Fruit fly (Drosophila melanogaster) whole organism, adult: Measurements from ENCODE around the gene CG6836.

ENCODE experiments used
- CG11617 ChIP-seq: fragments of 200-800 bp; sonication (Bioruptor generic); optimal IDR thresholded peaks from 2 replicates; lab custom pipeline; 2017; ENCODE audit warnings: mild to moderate bottlenecking, missing biosample characterization, missing genetic modification reagents, missing genetic modification characterization
- CG12768 ChIP-seq: fragments of 200-800 bp; sonication (Bioruptor generic); optimal IDR thresholded peaks from 2 replicates; lab custom pipeline; 2017; ENCODE audit warnings: missing biosample characterization, missing genetic modification characterization, mild to moderate bottlenecking, moderate library complexity, missing genetic modification reagents
- CG14711 ChIP-seq: fragments of 200-800 bp; sonication (Bioruptor generic); optimal IDR thresholded peaks from 2 replicates; lab custom pipeline; 2018; ENCODE audit warnings: missing biosample characterization, mild to moderate bottlenecking, missing genetic modification characterization, moderate library complexity
- CG1620 ChIP-seq: fragments of 200-800 bp; sonication (Bioruptor generic); optimal IDR thresholded peaks from 2 replicates; lab custom pipeline; 2016; ENCODE audit warnings: missing biosample characterization, missing genetic modification characterization
- CG33017 ChIP-seq: fragments of 200-800 bp; sonication (Bioruptor generic); optimal IDR thresholded peaks from 2 replicates; lab custom pipeline; 2018; ENCODE audit warnings: missing biosample characterization, mild to moderate bottlenecking, missing genetic modification characterization, moderate library complexity
- CG5204 ChIP-seq: fragments of 200-800 bp; sonication (Bioruptor generic); optimal IDR thresholded peaks from 2 replicates; lab custom pipeline; 2016; ENCODE audit warnings: missing biosample characterization, missing genetic modification characterization
- CG7045 ChIP-seq: fragments of 200-800 bp; sonication (Bioruptor generic); optimal IDR thresholded peaks from 2 replicates; lab custom pipeline; 2017; ENCODE audit warnings: missing biosample characterization, mild to moderate bottlenecking, missing genetic modification characterization
- CG7101 ChIP-seq: fragments of 200-800 bp; sonication (Bioruptor generic); optimal IDR thresholded peaks from 2 replicates; lab custom pipeline; 2018; ENCODE audit warnings: missing biosample characterization, mild to moderate bottlenecking, missing genetic modification characterization, moderate library complexity
- Clk ChIP-seq: fragments of 200-800 bp; sonication (Bioruptor generic); optimal IDR thresholded peaks from 2 replicates; lab custom pipeline; 2017; ENCODE audit warnings: missing biosample characterization, missing genetic modification characterization
- Crg-1 ChIP-seq: fragments of 200-800 bp; sonication (Bioruptor generic); optimal IDR thresholded peaks from 2 replicates; lab custom pipeline; 2016; ENCODE audit warnings: missing biosample characterization, missing genetic modification characterization
- Hr96 ChIP-seq: fragments of 200-800 bp; sonication (Bioruptor generic); optimal IDR thresholded peaks from 2 replicates; lab custom pipeline; 2016; ENCODE audit warnings: missing biosample characterization, missing genetic modification characterization
- Mnt ChIP-seq: fragments of 200-800 bp; sonication (Bioruptor generic); optimal IDR thresholded peaks from 2 replicates; lab custom pipeline; 2016; ENCODE audit warnings: missing biosample characterization, mild to moderate bottlenecking, missing genetic modification characterization
- bab1 ChIP-seq: fragments of 200-800 bp; sonication (Bioruptor generic); optimal IDR thresholded peaks from 3 replicates; lab custom pipeline; 2019; ENCODE audit warnings: missing biosample characterization, mild to moderate bottlenecking, missing genetic modification characterization, moderate library complexity
- cic ChIP-seq: fragments of 200-800 bp; sonication (Bioruptor generic); optimal IDR thresholded peaks from 2 replicates; lab custom pipeline; 2017; ENCODE audit warnings: missing biosample characterization, mild to moderate bottlenecking, missing genetic modification characterization, moderate library complexity
- cnc ChIP-seq, 2 experiments: fragments of >200 bp; optimal IDR thresholded peaks; 2 replicates each; lab custom pipeline; 2017
- kay ChIP-seq: fragments of 200-800 bp; sonication (Bioruptor generic); peaks from one replicate; lab custom pipeline; 2016; ENCODE audit warnings: missing biosample characterization, missing genetic modification characterization, borderline replicate concordance
- ovo ChIP-seq: fragments of 200-800 bp; sonication (Bioruptor generic); optimal IDR thresholded peaks from 2 replicates; lab custom pipeline; 2016; ENCODE audit warnings: missing biosample characterization, missing genetic modification characterization
- pad ChIP-seq: fragments of 200-800 bp; sonication (Bioruptor generic); optimal IDR thresholded peaks from 3 replicates; lab custom pipeline; 2017; ENCODE audit warnings: missing biosample characterization, missing genetic modification characterization, mild to moderate bottlenecking, moderate library complexity, missing genetic modification reagents
- tj ChIP-seq: fragments of 200-800 bp; sonication (Bioruptor generic); optimal IDR thresholded peaks from 3 replicates; lab custom pipeline; 2017; ENCODE audit warnings: missing biosample characterization, mild to moderate bottlenecking, missing genetic modification characterization, moderate library complexity
- toe ChIP-seq: fragments of 200-800 bp; sonication (Bioruptor generic); optimal IDR thresholded peaks from 2 replicates; lab custom pipeline; 2016; ENCODE audit warnings: missing biosample characterization, missing genetic modification characterization

CG6836 gene

DNA sequence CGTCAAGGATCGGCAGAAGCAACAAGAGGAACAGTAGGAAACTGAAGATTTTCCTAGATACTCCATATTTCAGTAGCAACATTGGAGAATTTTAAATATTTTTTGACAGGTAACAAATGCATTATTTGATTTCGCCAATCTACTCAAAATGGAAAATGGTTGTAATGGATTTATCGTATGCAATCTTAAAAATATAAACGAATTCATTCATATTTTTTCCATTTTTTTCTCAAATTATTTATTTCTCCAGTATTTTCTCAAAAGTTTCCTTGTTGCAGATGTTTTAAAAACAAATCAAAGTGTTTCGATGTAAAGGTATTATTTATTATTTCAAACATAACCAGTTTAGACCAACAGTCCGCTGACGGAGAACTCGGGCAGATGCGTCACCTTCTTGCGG lies 30.2 kb upstream of the CG6836 start, which contains the start of gene CG18223:
TSS of gene CG18223 (minus strand) at position 101 of the 400 bp plus-strand sequence.
- TF ChIP-seq CG5204 (GFP tag; lab: Kevin White, UChicago) (no peak), Hr96 (GFP tag; lab: Kevin White, UChicago) (no peak), kay (GFP tag; lab: Kevin White, UChicago) (no peak), CG14711 (tag; lab: Kevin White, UChicago) (no peak), pad (no peak), cnc (optimal IDR thresholded peaks at IDR 0.05; lab: Kevin White, UChicago) (no peak), Mnt (GFP tag; lab: Kevin White, UChicago) (no peak), CG11617 (GFP tag; lab: Kevin White, UChicago) (no peak), Clk (no peak), toe (GFP tag; lab: Kevin White, UChicago) (no peak), CG7101 (no peak), CG7045 (GFP tag; lab: Kevin White, UChicago) (no peak), bab1 (GFP tag; lab: Kevin White, UChicago) (no peak), CG12768 (GFP tag; lab: Kevin White, UChicago) (no peak), CG33017 (tag; lab: Kevin White, UChicago) (no peak), CG1620 (GFP tag; lab: Kevin White, UChicago) (no peak)

DNA sequence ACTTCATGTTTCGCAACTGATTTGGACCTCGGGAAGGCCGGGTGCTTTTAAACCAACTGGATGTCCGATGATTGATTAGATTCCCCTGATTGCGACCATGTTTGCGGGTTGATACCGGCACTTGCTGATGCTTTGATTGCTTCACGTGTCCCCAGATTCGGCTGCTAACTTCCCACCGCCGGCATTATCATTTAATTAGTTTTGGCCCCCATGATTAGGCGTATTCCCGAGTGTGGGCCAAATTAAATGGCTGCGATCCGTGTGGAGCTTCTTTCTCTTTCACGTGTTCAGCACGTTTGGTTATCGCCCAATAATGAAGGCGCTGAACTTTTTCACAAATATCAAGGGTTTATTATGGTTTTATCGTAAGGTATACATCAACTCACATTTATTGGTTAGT lies 28.3 kb upstream of the CG6836 start, which contains the start of gene CG3819:
TSS of gene CG3819 (minus strand) at position 23 of the 400 bp plus-strand sequence.
- no peak for TF ChIP-seq CG14711 (tag; lab: Kevin White, UChicago)
- no peak for TF ChIP-seq Mnt (GFP tag; lab: Kevin White, UChicago)
- TF ChIP-seq CG11617 (GFP tag; lab: Kevin White, UChicago) = no peak
- no peak for TF ChIP-seq ovo (GFP tag; lab: Kevin White, UChicago)
- no peak for TF ChIP-seq CG7101
- TF ChIP-seq bab1 (GFP tag; lab: Kevin White, UChicago) = no peak
- no peak for TF ChIP-seq CG1620 (GFP tag; lab: Kevin White, UChicago)
- no peak for TF ChIP-seq toe (GFP tag; lab: Kevin White, UChicago)

dm6 chr3L:18924790-18925189 lies 25.6 kb upstream of the CG6836 start, which contains the start of gene CG43049:
TSS of gene CG43049 (plus strand) at chr3L:18925090.
- TF ChIP-seq toe (GFP tag; lab: Kevin White, UChicago) (no peak), kay (GFP tag; lab: Kevin White, UChicago) (peak; percentile 52)

DNA sequence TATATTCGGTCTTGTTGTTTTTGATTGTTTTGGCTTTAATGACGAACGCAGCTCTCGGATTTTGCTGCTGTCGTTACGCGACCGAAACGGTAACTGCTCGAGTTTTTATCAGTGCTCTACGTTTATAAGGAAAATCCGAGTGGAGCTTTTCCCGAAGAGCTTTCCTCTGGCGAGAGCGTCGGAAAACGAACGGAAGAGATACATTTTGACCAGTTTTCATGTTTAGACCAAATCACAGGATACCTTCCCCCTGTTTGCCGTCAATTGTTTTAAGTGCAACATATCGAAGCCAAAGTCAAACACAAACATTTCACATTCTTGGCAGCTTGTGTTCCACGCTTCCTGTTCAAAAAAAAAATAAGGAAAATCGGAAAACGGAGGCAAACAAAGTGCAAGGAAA lies 4.5 kb upstream of the CG6836 start, which contains the start of gene CG32204:
TSS of gene CG32204 (minus strand) at position 101 of the 400 bp plus-strand sequence.
- TF ChIP-seq bab1 (GFP tag; lab: Kevin White, UChicago) = no peak
- no peak for TF ChIP-seq cic (GFP tag; lab: Kevin White, UChicago)
- no peak for TF ChIP-seq CG14711 (tag; lab: Kevin White, UChicago)
- no peak for TF ChIP-seq CG7101
- TF ChIP-seq CG12768 (GFP tag; lab: Kevin White, UChicago) = no peak
- TF ChIP-seq tj (GFP tag; lab: Kevin White, UChicago) = no peak
- TF ChIP-seq toe (GFP tag; lab: Kevin White, UChicago) = no peak
- TF ChIP-seq Hr96 (GFP tag; lab: Kevin White, UChicago) = no peak
- TF ChIP-seq Mnt (GFP tag; lab: Kevin White, UChicago) = no peak
- no peak for TF ChIP-seq ovo (GFP tag; lab: Kevin White, UChicago)
- no peak for TF ChIP-seq pad
- no peak for TF ChIP-seq CG11617 (GFP tag; lab: Kevin White, UChicago)
- TF ChIP-seq Clk = no peak
- no peak for TF ChIP-seq cnc (optimal IDR thresholded peaks at IDR 0.05; lab: Kevin White, UChicago)
- no peak for TF ChIP-seq CG1620 (GFP tag; lab: Kevin White, UChicago)
- no peak for TF ChIP-seq Crg-1 (GFP tag; lab: Kevin White, UChicago)

dm6 chr3L:18946956-18947355 lies 3.5 kb upstream of the CG6836 start:
- TF ChIP-seq CG33017 (tag; lab: Kevin White, UChicago) = no peak
- no peak for TF ChIP-seq CG7045 (GFP tag; lab: Kevin White, UChicago)
- no peak for TF ChIP-seq CG14711 (tag; lab: Kevin White, UChicago)
- no peak for TF ChIP-seq pad
- no peak for TF ChIP-seq toe (GFP tag; lab: Kevin White, UChicago)
- no peak for TF ChIP-seq CG11617 (GFP tag; lab: Kevin White, UChicago)
- TF ChIP-seq Hr96 (GFP tag; lab: Kevin White, UChicago) = no peak
- TF ChIP-seq CG7101 = no peak
- no peak for TF ChIP-seq cnc (optimal IDR thresholded peaks at IDR 0.05; lab: Kevin White, UChicago)
- no peak for TF ChIP-seq tj (GFP tag; lab: Kevin White, UChicago)

DNA sequence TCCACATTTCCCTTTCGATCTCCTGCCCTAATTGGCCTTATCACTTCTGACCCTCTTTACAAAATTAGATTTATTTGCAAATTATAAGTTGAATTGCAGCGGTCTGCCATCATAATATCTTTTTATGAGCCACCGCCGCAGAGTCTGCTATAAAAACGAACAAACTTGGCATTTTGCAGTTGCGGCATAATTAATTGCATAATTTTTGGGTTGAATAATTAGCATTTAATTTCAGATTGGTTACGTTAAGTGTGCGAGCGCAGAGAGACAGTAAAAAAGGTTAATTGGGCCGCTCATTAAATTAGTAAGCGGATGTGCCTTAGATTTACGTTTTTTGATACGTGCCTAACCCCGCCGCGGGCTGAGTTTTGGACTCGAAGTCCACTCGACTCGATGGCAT lies 1.3 kb upstream of the CG6836 start:
- TF ChIP-seq CG7101 = no peak
- TF ChIP-seq CG12768 (GFP tag; lab: Kevin White, UChicago) = peak; percentile 3
- TF ChIP-seq kay (GFP tag; lab: Kevin White, UChicago) = no peak
- no peak for TF ChIP-seq CG5204 (GFP tag; lab: Kevin White, UChicago)
- TF ChIP-seq ovo (GFP tag; lab: Kevin White, UChicago) = no peak
- TF ChIP-seq tj (GFP tag; lab: Kevin White, UChicago) = no peak
- no peak for TF ChIP-seq CG14711 (tag; lab: Kevin White, UChicago)
- TF ChIP-seq CG33017 (tag; lab: Kevin White, UChicago) = no peak
- TF ChIP-seq cic (GFP tag; lab: Kevin White, UChicago) = no peak
- TF ChIP-seq Mnt (GFP tag; lab: Kevin White, UChicago) = no peak
- TF ChIP-seq bab1 (GFP tag; lab: Kevin White, UChicago) = peak; percentile 29
- TF ChIP-seq CG7045 (GFP tag; lab: Kevin White, UChicago) = no peak
- no peak for TF ChIP-seq CG11617 (GFP tag; lab: Kevin White, UChicago)
- TF ChIP-seq Crg-1 (GFP tag; lab: Kevin White, UChicago) = no peak
- no peak for TF ChIP-seq toe (GFP tag; lab: Kevin White, UChicago)
- TF ChIP-seq Clk = no peak
- no peak for TF ChIP-seq Hr96 (GFP tag; lab: Kevin White, UChicago)
